Fruit fly (Drosophila melanogaster) whole organism, embryonic: ENCODE data around the gene Vm26Aa.

Source experiments
- ATbp ChIP-seq: fragments of 200-800 bp; sonication (Bioruptor generic); optimal IDR thresholded peaks from 2 replicates; lab custom pipeline; 2017; ENCODE audit warnings: missing biosample characterization, mild to moderate bottlenecking, missing genetic modification characterization, missing genetic modification reagents
- Adf1 ChIP-seq: fragments of 200-800 bp; sonication (Bioruptor generic); IDR thresholded peaks from 2 replicates; pipeline ENCODE4 v1.3.6; 2022; ENCODE audit warnings: missing biosample characterization, missing genetic modification characterization
- Asciz ChIP-seq: fragments of 200-800 bp; sonication (Bioruptor generic); optimal IDR thresholded peaks from 2 replicates; lab custom pipeline; 2017; ENCODE audit warnings: missing biosample characterization, mild to moderate bottlenecking, missing genetic modification characterization, missing genetic modification reagents
- Awh ChIP-seq: fragments of 200-800 bp; sonication (Bioruptor generic); IDR thresholded peaks from 2 replicates; pipeline ENCODE4, ENCODE4 v1.3.6; 2022; ENCODE audit warnings: missing biosample characterization, missing genetic modification characterization
- Blimp-1 ChIP-seq: fragments of 200-800 bp; sonication (Bioruptor generic); optimal IDR thresholded peaks from 3 replicates; lab custom pipeline; 2018; ENCODE audit warnings: missing biosample characterization, missing genetic modification characterization, mild to moderate bottlenecking, moderate library complexity, missing genetic modification reagents
- C15 ChIP-seq: fragments of 200-800 bp; sonication (Bioruptor generic); IDR thresholded peaks from 3 replicates; pipeline ENCODE4 v1.3.6; 2022; ENCODE audit warnings: missing biosample characterization, missing genetic modification characterization
- CG1024 ChIP-seq: fragments of 200-800 bp; sonication (Bioruptor generic); IDR thresholded peaks from 2 replicates; pipeline ENCODE4 v1.3.6; 2022; ENCODE audit warnings: missing biosample characterization, missing genetic modification characterization
- CG10267 ChIP-seq: fragments of 200-800 bp; sonication (Bioruptor generic); optimal IDR thresholded peaks from 2 replicates; lab custom pipeline; 2018; ENCODE audit warnings: missing biosample characterization, mild to moderate bottlenecking, missing genetic modification characterization, moderate library complexity
- CG10959 ChIP-seq: fragments of 200-800 bp; sonication (Bioruptor generic); IDR thresholded peaks from 2 replicates; pipeline ENCODE4 v1.3.6; 2022; ENCODE audit warnings: missing biosample characterization, missing genetic modification characterization
- CG10979 ChIP-seq: fragments of 200-800 bp; sonication (Bioruptor generic); optimal IDR thresholded peaks from 2 replicates; lab custom pipeline; 2018; ENCODE audit warnings: missing biosample characterization, mild to moderate bottlenecking, missing genetic modification characterization, moderate library complexity
- CG12769 ChIP-seq: fragments of 200-800 bp; sonication (Bioruptor generic); optimal IDR thresholded peaks from 2 replicates; lab custom pipeline; 2019; ENCODE audit warnings: missing biosample characterization, mild to moderate bottlenecking, missing genetic modification characterization, moderate library complexity
- CG12942 ChIP-seq: fragments of 200-800 bp; sonication (Bioruptor generic); optimal IDR thresholded peaks from 3 replicates; lab custom pipeline; 2016; ENCODE audit warnings: missing biosample characterization, missing genetic modification characterization
- CG14050 ChIP-seq: fragments of 200-800 bp; sonication (Bioruptor generic); IDR thresholded peaks from 3 replicates; pipeline ENCODE4 v1.3.6; 2022; ENCODE audit warnings: missing biosample characterization, missing genetic modification characterization
- CG14441 ChIP-seq: fragments of 200-800 bp; sonication (Bioruptor generic); IDR thresholded peaks from 2 replicates; pipeline ENCODE4 v1.3.6; 2022; ENCODE audit warnings: missing biosample characterization, missing genetic modification characterization
- CG1602 ChIP-seq: fragments of 200-800 bp; sonication (Bioruptor generic); optimal IDR thresholded peaks from 3 replicates; lab custom pipeline; 2016; ENCODE audit warnings: missing biosample characterization, missing genetic modification characterization
- CG17361 ChIP-seq: fragments of 200-800 bp; sonication (Bioruptor generic); IDR thresholded peaks from 3 replicates; pipeline ENCODE4 v1.3.6; 2022; ENCODE audit warnings: missing biosample characterization, missing genetic modification characterization
- CG18262 ChIP-seq: fragments of 200-800 bp; optimal IDR thresholded peaks from 3 replicates; lab custom pipeline; 2019; ENCODE audit warnings: missing biosample characterization, mild to moderate bottlenecking, missing genetic modification characterization, moderate library complexity
- CG31365 ChIP-seq: fragments of 200-800 bp; sonication (Bioruptor generic); optimal IDR thresholded peaks from 2 replicates; lab custom pipeline; 2018; ENCODE audit warnings: missing biosample characterization, mild to moderate bottlenecking, missing genetic modification characterization
- CG6254 ChIP-seq: fragments of 200-800 bp; sonication (Bioruptor generic); optimal IDR thresholded peaks from 3 replicates; lab custom pipeline; 2017; ENCODE audit warnings: mild to moderate bottlenecking, missing biosample characterization, missing genetic modification reagents, missing genetic modification characterization
- CG8924 ChIP-seq: fragments of 200-800 bp; optimal IDR thresholded peaks from 3 replicates; lab custom pipeline; 2019; ENCODE audit warnings: missing biosample characterization, mild to moderate bottlenecking, missing genetic modification characterization, moderate library complexity
- Dfd ChIP-seq, 2 experiments: fragments of >200 bp; optimal IDR thresholded peaks; 2 replicates each; lab custom pipeline; 2017; ENCODE audit warnings: missing biosample characterization in 2 of 2, missing genetic modification characterization in 2 of 2
- Dip2 ChIP-seq: fragments of 200-800 bp; sonication (Bioruptor generic); IDR thresholded peaks from 2 replicates; pipeline ENCODE4 v1.3.6; 2022; ENCODE audit warnings: missing biosample characterization, missing genetic modification characterization
- MBD-R2 ChIP-seq: fragments of 200-800 bp; sonication (Bioruptor generic); IDR thresholded peaks from 2 replicates; pipeline ENCODE4 v1.3.6; 2022; ENCODE audit warnings: missing biosample characterization, missing genetic modification characterization
- NC2β ChIP-seq: fragments of 200-800 bp; sonication (Bioruptor generic); optimal IDR thresholded peaks from 2 replicates; lab custom pipeline; 2016; ENCODE audit warnings: missing biosample characterization, missing genetic modification characterization
- Nf-YA ChIP-seq: fragments of 200-800 bp; sonication (Bioruptor generic); IDR thresholded peaks from 2 replicates; pipeline ENCODE4 v1.3.6; 2022; ENCODE audit warnings: missing biosample characterization, missing genetic modification characterization
- Poxn ChIP-seq: fragments of 200-800 bp; sonication (Bioruptor generic); IDR thresholded peaks from 2 replicates; pipeline ENCODE4 v1.3.6; 2022; ENCODE audit warnings: missing biosample characterization, missing genetic modification characterization
- Ravus ChIP-seq: fragments of 200-800 bp; sonication (Bioruptor generic); IDR thresholded peaks from 2 replicates; pipeline ENCODE4 v1.3.6; 2022; ENCODE audit warnings: missing biosample characterization, missing genetic modification characterization
- Tbp ChIP-seq: fragments of >200 bp; optimal IDR thresholded peaks from 2 replicates; lab custom pipeline; 2018; ENCODE audit warnings: missing biosample characterization, missing genetic modification characterization
- YL-1 ChIP-seq: fragments of 200-800 bp; sonication (Bioruptor generic); optimal IDR thresholded peaks from 3 replicates; lab custom pipeline; 2017; ENCODE audit warnings: missing biosample characterization, mild to moderate bottlenecking, missing genetic modification characterization
- ab ChIP-seq: fragments of 200-800 bp; sonication (Bioruptor generic); optimal IDR thresholded peaks from 2 replicates; lab custom pipeline; 2016; ENCODE audit warnings: missing biosample characterization, missing genetic modification characterization
- crol ChIP-seq: fragments of 200-800 bp; sonication (Bioruptor generic); IDR thresholded peaks from 2 replicates; pipeline ENCODE4 v1.3.6; 2022; ENCODE audit warnings: missing biosample characterization, missing genetic modification characterization
- cwo ChIP-seq: fragments of 200-800 bp; sonication (Bioruptor generic); optimal IDR thresholded peaks from 3 replicates; lab custom pipeline; 2017; ENCODE audit warnings: missing biosample characterization, missing genetic modification characterization, mild to moderate bottlenecking, moderate library complexity, missing genetic modification reagents
- dmrt11E ChIP-seq: fragments of 200-800 bp; sonication (Bioruptor generic); optimal IDR thresholded peaks from 3 replicates; lab custom pipeline; 2018; ENCODE audit warnings: missing biosample characterization, mild to moderate bottlenecking, missing genetic modification characterization, moderate library complexity
- dmrt99B ChIP-seq: fragments of 200-800 bp; sonication (Bioruptor generic); optimal IDR thresholded peaks from 2 replicates; lab custom pipeline; 2018; ENCODE audit warnings: missing biosample characterization, mild to moderate bottlenecking, missing genetic modification characterization, moderate library complexity
- fd64A ChIP-seq: fragments of 200-800 bp; sonication (Bioruptor generic); optimal IDR thresholded peaks from 3 replicates; lab custom pipeline; 2018; ENCODE audit warnings: missing biosample characterization, mild to moderate bottlenecking, missing genetic modification characterization
- gce ChIP-seq: fragments of 200-800 bp; sonication (Bioruptor generic); IDR thresholded peaks from 3 replicates; pipeline ENCODE4 v1.3.6; 2022; ENCODE audit warnings: missing biosample characterization, missing genetic modification characterization
- gsb-n ChIP-seq: fragments of 200-800 bp; sonication (Bioruptor generic); optimal IDR thresholded peaks from 3 replicates; lab custom pipeline; 2018; ENCODE audit warnings: missing biosample characterization, mild to moderate bottlenecking, missing genetic modification characterization
- lov ChIP-seq, 2 experiments: fragments of 200-800 bp in 1 of 2; fragments of >200 bp in 1 of 2; sonication (Bioruptor generic) in 1 of 2; IDR thresholded peaks in 1 of 2; optimal IDR thresholded peaks in 1 of 2; 2 replicates in 1 of 2; 3 replicates in 1 of 2; pipeline versions ENCODE4 v1.3.6 to Lab custom; 2017 to 2022; ENCODE audit warnings: missing biosample characterization in 1 of 2, missing genetic modification characterization in 1 of 2
- onecut ChIP-seq: fragments of 200-800 bp; sonication (Bioruptor generic); IDR thresholded peaks from 2 replicates; pipeline ENCODE4 v1.3.6; 2022; ENCODE audit warnings: missing biosample characterization, missing genetic modification characterization
- run ChIP-seq: fragments of 200-800 bp; sonication (Bioruptor generic); optimal IDR thresholded peaks from 3 replicates; lab custom pipeline; 2018; ENCODE audit warnings: missing biosample characterization, mild to moderate bottlenecking, missing genetic modification characterization
- sens ChIP-seq: fragments of 200-800 bp; sonication (Bioruptor generic); peaks from one replicate; lab custom pipeline; 2016; ENCODE audit warnings: missing biosample characterization, missing genetic modification characterization
- sug ChIP-seq: fragments of 200-800 bp; optimal IDR thresholded peaks from 2 replicates; lab custom pipeline; 2019; ENCODE audit warnings: missing biosample characterization, mild to moderate bottlenecking, missing genetic modification characterization, moderate library complexity
- tin ChIP-seq: fragments of 200-800 bp; sonication (Bioruptor generic); optimal IDR thresholded peaks from 3 replicates; lab custom pipeline; 2016; ENCODE audit warnings: missing biosample characterization, missing genetic modification characterization
- toy ChIP-seq: fragments of 200-800 bp; sonication (Bioruptor generic); IDR thresholded peaks from 2 replicates; pipeline ENCODE4 v1.3.6; 2022; ENCODE audit warnings: missing biosample characterization, missing genetic modification characterization
- trem ChIP-seq: fragments of 200-800 bp; optimal IDR thresholded peaks from 3 replicates; lab custom pipeline; 2019; ENCODE audit warnings: missing biosample characterization, mild to moderate bottlenecking, missing genetic modification characterization, moderate library complexity
- twi ChIP-seq: fragments of 200-800 bp; optimal IDR thresholded peaks from 2 replicates; lab custom pipeline; 2019; ENCODE audit warnings: missing biosample characterization, mild to moderate bottlenecking, missing genetic modification characterization, moderate library complexity
- vvl ChIP-seq: fragments of 200-800 bp; sonication (Bioruptor generic); IDR thresholded peaks from 2 replicates; pipeline ENCODE4 v1.3.6; 2022; ENCODE audit warnings: missing biosample characterization, missing genetic modification characterization
- zf30C ChIP-seq: fragments of 200-800 bp; sonication (Bioruptor generic); optimal IDR thresholded peaks from 3 replicates; lab custom pipeline; 2018; ENCODE audit warnings: missing biosample characterization, mild to moderate bottlenecking, missing genetic modification characterization

The Vm26Aa gene

dm6 chr2L:5972005-5972404 is 11.9 kb upstream of the Vm26Aa start (continued):
- TF ChIP-seq Dfd (GFP tag; optimal IDR thresholded peaks at IDR 0.05; lab: Kevin White, UChicago) (no peak), sug (tag; lab: Kevin White, UChicago) (peak; percentile 17), ATbp (GFP tag; lab: Kevin White, UChicago) (peak; percentile 27), Poxn (GFP tag; lab: Robert Waterston, UW) (no peak)
- TF ChIP-seq, all 482 proteins: peak for 146

dm6 chr2L:5971093-5971808 is 11.1 kb upstream of the Vm26Aa start:
- TF ChIP-seq onecut (GFP tag; lab: Robert Waterston, UW) (no peak), CG1024 (GFP tag; lab: Robert Waterston, UW) (no peak), CG14441 (GFP tag; lab: Robert Waterston, UW) (no peak), CG12942 (no peak), gsb-n (peak; percentile 6), Dip2 (GFP tag; lab: Robert Waterston, UW) (no peak), ATbp (GFP tag; lab: Kevin White, UChicago) (no peak), trem (tag; lab: Kevin White, UChicago) (no peak), fd64A (no peak), CG10979 (tag; lab: Kevin White, UChicago) (no peak), toy (GFP tag; lab: Robert Waterston, UW) (no peak), Awh (GFP tag; lab: Robert Waterston, UW) (peak; percentile 75), crol (peak; percentile 42; the same call in 1 of the 2 replicates), dmrt99B (no peak), tin (no peak), CG12769 (peak; percentile 49), CG14050 (no peak), Ravus (no peak), CG18262 (tag; lab: Kevin White, UChicago) (no peak), dmrt11E (tag; lab: Kevin White, UChicago) (no peak), vvl (GFP tag; lab: Robert Waterston, UW) (peak; percentile 53; the same call in 1 of the 2 replicates), cwo (GFP tag; lab: Kevin White, UChicago) (no peak), run (tag; lab: Kevin White, UChicago) (no peak), zf30C (GFP tag; lab: Kevin White, UChicago) (no peak), gce (GFP tag; lab: Robert Waterston, UW) (no peak), Tbp (GFP tag; lab: Kevin White, UChicago) (no peak), Blimp-1 (peak; percentile 54), CG10267 (tag; lab: Kevin White, UChicago) (no peak), ab (GFP tag; lab: Kevin White, UChicago) (no peak), YL-1 (no peak), CG6254 (no peak), Asciz (GFP tag; lab: Kevin White, UChicago) (no peak), CG17361 (GFP tag; lab: Robert Waterston, UW) (no peak), sens (peak; percentile 46), twi (peak; percentile 76), NC2β (GFP tag; lab: Kevin White, UChicago) (no peak), lov (optimal IDR thresholded peaks at IDR 0.05; lab: Kevin White, UChicago) (no peak), lov (GFP tag; IDR thresholded peaks at IDR 0.05; lab: Robert Waterston, UW) (0 out of 3 replicates have a peak, but pooled peaks have one; percentile 14), Adf1 (no peak), CG8924 (tag; lab: Kevin White, UChicago) (no peak), CG10959 (no peak), C15 (GFP tag; lab: Robert Waterston, UW) (no peak), CG1602 (GFP tag; lab: Kevin White, UChicago) (no peak), CG31365 (tag; lab: Kevin White, UChicago) (no peak), MBD-R2 (GFP tag; lab: Robert Waterston, UW) (no peak), Nf-YA (GFP tag; lab: Robert Waterston, UW) (no peak)
